Worm (Caenorhabditis elegans): ENCODE results near the gene orc-4.

ce11 chrIII:10629795-10630194 lies 16.2 kb upstream of the orc-4 start:
- TF ChIP-seq nfya-1 (tag; optimal IDR thresholded peaks at IDR 0.05) (no peak), F13H6.1 (tag; optimal IDR thresholded peaks at IDR 0.05) (no peak), lin-11 (tag; optimal IDR thresholded peaks at IDR 0.05) (no peak), ahr-1 (tag; optimal IDR thresholded peaks at IDR 0.05) (no peak), pha-2 (tag; optimal IDR thresholded peaks at IDR 0.05) (no peak), tbx-7 (tag; optimal IDR thresholded peaks at IDR 0.05) (no peak), gmeb-2 (tag; optimal IDR thresholded peaks at IDR 0.05) (no peak), odd-2 (tag; optimal IDR thresholded peaks at IDR 0.05) (no peak), fkh-10 (GFP tag; optimal IDR thresholded peaks at IDR 0.05) (no peak), hlh-6 (tag; optimal IDR thresholded peaks at IDR 0.05) (no peak), ceh-14 (tag; optimal IDR thresholded peaks at IDR 0.05) (no peak)

Data from whole organism, late embryonic.